Fruit fly (Drosophila melanogaster) whole organism, embryonic: Measurements from ENCODE around the gene Aasdh.

Experiments used
- ATbp ChIP-seq: fragments of 200-800 bp; sonication (Bioruptor generic); optimal IDR thresholded peaks from 2 replicates; lab custom pipeline; 2017; ENCODE audit warnings: missing biosample characterization, mild to moderate bottlenecking, missing genetic modification characterization, missing genetic modification reagents
- Ada2b ChIP-seq: fragments of 200-800 bp; sonication (Bioruptor generic); IDR thresholded peaks from 2 replicates; pipeline ENCODE4 v1.3.6; 2022; ENCODE audit warnings: missing biosample characterization, missing genetic modification characterization
- Bgb ChIP-seq: fragments of 200-800 bp; sonication (Bioruptor generic); IDR thresholded peaks from 2 replicates; pipeline ENCODE4 v1.3.6; 2022; ENCODE audit warnings: missing biosample characterization, missing genetic modification characterization; ENCODE audit not compliant: partially characterized antibody
- CG10267 ChIP-seq: fragments of 200-800 bp; sonication (Bioruptor generic); optimal IDR thresholded peaks from 2 replicates; lab custom pipeline; 2018; ENCODE audit warnings: missing biosample characterization, mild to moderate bottlenecking, missing genetic modification characterization, moderate library complexity
- CG10462 ChIP-seq: fragments of 200-800 bp; sonication (Bioruptor generic); optimal IDR thresholded peaks from 2 replicates; lab custom pipeline; 2016; ENCODE audit warnings: missing biosample characterization, missing genetic modification characterization
- CG11247 ChIP-seq: fragments of 200-800 bp; sonication (Bioruptor generic); IDR thresholded peaks from 2 replicates; pipeline ENCODE4 v1.3.6; 2022; ENCODE audit warnings: missing biosample characterization, missing genetic modification characterization
- CG15696 ChIP-seq: fragments of 200-800 bp; sonication (Bioruptor generic); optimal IDR thresholded peaks from 2 replicates; lab custom pipeline; 2019; ENCODE audit warnings: missing biosample characterization, mild to moderate bottlenecking, missing genetic modification characterization, moderate library complexity
- CG4424 ChIP-seq: fragments of 200-800 bp; sonication (Bioruptor generic); optimal IDR thresholded peaks from 3 replicates; lab custom pipeline; 2016; ENCODE audit warnings: missing biosample characterization, missing genetic modification characterization
- CG6272 ChIP-seq: fragments of 200-800 bp; sonication (Bioruptor generic); IDR thresholded peaks from 2 replicates; pipeline ENCODE4 v1.3.6; 2022; ENCODE audit warnings: missing biosample characterization, missing genetic modification characterization
- CG7839 ChIP-seq: fragments of 200-800 bp; sonication (Bioruptor generic); optimal IDR thresholded peaks from 3 replicates; lab custom pipeline; 2018; ENCODE audit warnings: missing biosample characterization, mild to moderate bottlenecking, missing genetic modification characterization, moderate library complexity
- CG8359 ChIP-seq: fragments of 200-800 bp; sonication (Bioruptor generic); optimal IDR thresholded peaks from 2 replicates; lab custom pipeline; 2017; ENCODE audit warnings: missing biosample characterization, mild to moderate bottlenecking, missing genetic modification characterization, borderline replicate concordance
- Deaf1 ChIP-seq: fragments of 200-800 bp; optimal IDR thresholded peaks from 3 replicates; lab custom pipeline; 2019; ENCODE audit warnings: missing biosample characterization, mild to moderate bottlenecking, missing genetic modification characterization, moderate library complexity
- Dp ChIP-seq: fragments of 200-800 bp; sonication (Bioruptor generic); optimal IDR thresholded peaks from 2 replicates; lab custom pipeline; 2018; ENCODE audit warnings: missing biosample characterization, mild to moderate bottlenecking, missing genetic modification characterization, moderate library complexity
- Drgx ChIP-seq: fragments of 200-800 bp; sonication (Bioruptor generic); IDR thresholded peaks from 2 replicates; pipeline ENCODE4 v1.3.6; 2022; ENCODE audit warnings: missing biosample characterization, missing genetic modification characterization
- HLH3B ChIP-seq: fragments of 200-800 bp; sonication (Bioruptor generic); IDR thresholded peaks from 2 replicates; pipeline ENCODE4 v1.3.6; 2022; ENCODE audit warnings: missing biosample characterization, missing genetic modification characterization
- Lim3 ChIP-seq: fragments of 200-800 bp; sonication (Bioruptor generic); IDR thresholded peaks from 2 replicates; pipeline ENCODE4 v1.3.6; 2022; ENCODE audit warnings: missing biosample characterization, missing genetic modification characterization
- MESR4 ChIP-seq: fragments of 200-800 bp; sonication (Bioruptor generic); optimal IDR thresholded peaks from 2 replicates; lab custom pipeline; 2018; ENCODE audit warnings: missing biosample characterization, mild to moderate bottlenecking, missing genetic modification characterization, moderate library complexity
- NC2β ChIP-seq: fragments of 200-800 bp; sonication (Bioruptor generic); optimal IDR thresholded peaks from 2 replicates; lab custom pipeline; 2016; ENCODE audit warnings: missing biosample characterization, missing genetic modification characterization
- NK7.1 ChIP-seq: fragments of 200-800 bp; sonication (Bioruptor generic); optimal IDR thresholded peaks from 3 replicates; lab custom pipeline; 2016; ENCODE audit warnings: missing biosample characterization, missing genetic modification characterization
- Neu2 ChIP-seq: fragments of 200-800 bp; sonication (Bioruptor generic); optimal IDR thresholded peaks from 3 replicates; lab custom pipeline; 2016; ENCODE audit warnings: missing biosample characterization, missing genetic modification characterization, borderline replicate concordance
- Nf-YA ChIP-seq: fragments of 200-800 bp; sonication (Bioruptor generic); IDR thresholded peaks from 2 replicates; pipeline ENCODE4 v1.3.6; 2022; ENCODE audit warnings: missing biosample characterization, missing genetic modification characterization
- aop ChIP-seq: fragments of 200-800 bp; sonication (Bioruptor generic); IDR thresholded peaks from 2 replicates; pipeline ENCODE4 v1.3.6; 2022; ENCODE audit warnings: missing biosample characterization, missing genetic modification characterization
- bab2 ChIP-seq: fragments of 200-800 bp; sonication (Bioruptor generic); optimal IDR thresholded peaks from 2 replicates; lab custom pipeline; 2016; ENCODE audit warnings: missing biosample characterization, missing genetic modification characterization
- bigmax ChIP-seq: fragments of 200-800 bp; sonication (Bioruptor generic); optimal IDR thresholded peaks from 2 replicates; lab custom pipeline; 2018; ENCODE audit warnings: missing biosample characterization, mild to moderate bottlenecking, missing genetic modification characterization
- bsh ChIP-seq, 2 experiments: fragments of 200-800 bp; sonication (Bioruptor generic); optimal IDR thresholded peaks; 2 replicates each; lab custom pipeline; 2017 to 2018; ENCODE audit warnings: mild to moderate bottlenecking in 2 of 2, missing biosample characterization in 2 of 2, missing genetic modification characterization in 2 of 2, moderate library complexity in 1 of 2
- caup ChIP-seq: fragments of 200-800 bp; sonication (Bioruptor generic); optimal IDR thresholded peaks from 3 replicates; lab custom pipeline; 2017; ENCODE audit warnings: missing biosample characterization, mild to moderate bottlenecking, missing genetic modification characterization, moderate library complexity; ENCODE audit not compliant: severe bottlenecking
- chm ChIP-seq: fragments of 200-800 bp; sonication (Bioruptor generic); IDR thresholded peaks from 2 replicates; pipeline ENCODE4 v1.3.6; 2022; ENCODE audit warnings: missing biosample characterization, missing genetic modification characterization
- crp ChIP-seq, 2 experiments: fragments of 200-800 bp; sonication (Bioruptor generic); optimal IDR thresholded peaks; 2 replicates in 1 of 2; 3 replicates in 1 of 2; lab custom pipeline; 2017; ENCODE audit warnings: missing biosample characterization in 2 of 2, missing genetic modification characterization in 2 of 2, mild to moderate bottlenecking in 1 of 2, moderate library complexity in 1 of 2
- dati ChIP-seq: fragments of 200-800 bp; sonication (Bioruptor generic); IDR thresholded peaks from 2 replicates; pipeline ENCODE4 v1.3.6; 2022; ENCODE audit warnings: missing biosample characterization, missing genetic modification characterization
- dpn ChIP-seq, 2 experiments: fragments of 200-800 bp; sonication (Bioruptor generic); optimal IDR thresholded peaks; 3 replicates each; lab custom pipeline; 2016; ENCODE audit warnings: missing biosample characterization in 2 of 2, missing genetic modification characterization in 2 of 2
- dysf ChIP-seq: fragments of 200-800 bp; sonication (Bioruptor generic); IDR thresholded peaks from 3 replicates; pipeline ENCODE4 v1.3.6; 2022; ENCODE audit warnings: missing biosample characterization, missing genetic modification characterization
- emc ChIP-seq: fragments of 200-800 bp; sonication (Bioruptor generic); optimal IDR thresholded peaks from 2 replicates; lab custom pipeline; 2016; ENCODE audit warnings: missing biosample characterization, missing genetic modification characterization
- grn ChIP-seq: fragments of 200-800 bp; sonication (Bioruptor generic); optimal IDR thresholded peaks from 3 replicates; lab custom pipeline; 2017; ENCODE audit warnings: missing biosample characterization, missing genetic modification characterization
- h ChIP-seq: fragments of >200 bp; optimal IDR thresholded peaks from 2 replicates; lab custom pipeline; 2017
- ham ChIP-seq: fragments of 200-800 bp; sonication (Bioruptor generic); IDR thresholded peaks from 2 replicates; pipeline ENCODE4 v1.3.6; 2022; ENCODE audit warnings: missing biosample characterization, missing genetic modification characterization
- her ChIP-seq: fragments of 200-800 bp; sonication (Bioruptor generic); optimal IDR thresholded peaks from 2 replicates; lab custom pipeline; 2016; ENCODE audit warnings: missing biosample characterization, missing genetic modification characterization
- hth ChIP-seq: fragments of >200 bp; optimal IDR thresholded peaks from 2 replicates; lab custom pipeline; 2017; ENCODE audit warnings: inconsistent platforms
- jing ChIP-seq: fragments of 200-800 bp; sonication (Bioruptor generic); optimal IDR thresholded peaks from 2 replicates; lab custom pipeline; 2018; ENCODE audit warnings: missing biosample characterization, mild to moderate bottlenecking, missing genetic modification characterization
- lab ChIP-seq: fragments of 200-800 bp; sonication (Bioruptor generic); optimal IDR thresholded peaks from 3 replicates; lab custom pipeline; 2017; ENCODE audit warnings: missing biosample characterization, missing genetic modification characterization, mild to moderate bottlenecking, moderate library complexity, missing genetic modification reagents
- mam ChIP-seq: fragments of 200-800 bp; sonication (Bioruptor generic); optimal IDR thresholded peaks from 3 replicates; lab custom pipeline; 2016; ENCODE audit warnings: missing biosample characterization, missing genetic modification characterization
- oc ChIP-seq: fragments of 200-800 bp; sonication (Bioruptor generic); optimal IDR thresholded peaks from 2 replicates; lab custom pipeline; 2018; ENCODE audit warnings: missing biosample characterization, mild to moderate bottlenecking, missing genetic modification characterization, moderate library complexity
- peb ChIP-seq: fragments of 200-800 bp; sonication (Bioruptor generic); IDR thresholded peaks from 2 replicates; pipeline ENCODE4 v1.3.6; 2022; ENCODE audit warnings: missing biosample characterization, missing genetic modification characterization
- prd ChIP-seq, 3 experiments: fragments of >200 bp in 2 of 3; fragments of 200-800 bp in 1 of 3; sonication (Bioruptor generic) in 1 of 3; optimal IDR thresholded peaks in 2 of 3; IDR thresholded peaks in 1 of 3; 2 replicates in 2 of 3; 3 replicates in 1 of 3; pipeline versions ENCODE4 v1.3.6 to Lab custom; 2017 to 2022; ENCODE audit warnings: missing biosample characterization in 1 of 3, missing genetic modification characterization in 1 of 3
- rib ChIP-seq: fragments of 200-800 bp; sonication (Bioruptor generic); IDR thresholded peaks from 2 replicates; pipeline ENCODE4 v1.3.6; 2022; ENCODE audit warnings: missing biosample characterization, missing genetic modification characterization
- sima ChIP-seq: fragments of 200-800 bp; sonication (Bioruptor generic); optimal IDR thresholded peaks from 2 replicates; lab custom pipeline; 2016; ENCODE audit warnings: missing biosample characterization, missing genetic modification characterization
- slp2 ChIP-seq: fragments of 200-800 bp; sonication (Bioruptor generic); optimal IDR thresholded peaks from 2 replicates; lab custom pipeline; 2016; ENCODE audit warnings: missing biosample characterization, missing genetic modification characterization
- so ChIP-seq: fragments of 200-800 bp; sonication (Bioruptor generic); IDR thresholded peaks from 3 replicates; pipeline ENCODE4 v1.3.6; 2022; ENCODE audit warnings: missing biosample characterization, missing genetic modification characterization
- sob ChIP-seq: fragments of 200-800 bp; sonication (Bioruptor generic); IDR thresholded peaks from 2 replicates; pipeline ENCODE4 v1.3.6; 2022; ENCODE audit warnings: missing biosample characterization, missing genetic modification characterization
- stc ChIP-seq: fragments of 200-800 bp; sonication (Bioruptor generic); IDR thresholded peaks from 2 replicates; pipeline ENCODE4 v1.3.6; 2022; ENCODE audit warnings: missing biosample characterization, missing genetic modification characterization
- tna ChIP-seq: fragments of 200-800 bp; sonication (Bioruptor generic); IDR thresholded peaks from 2 replicates; pipeline ENCODE4 v1.3.6; 2022; ENCODE audit warnings: missing biosample characterization, missing genetic modification characterization; ENCODE audit not compliant: partially characterized antibody
- unc-4 ChIP-seq: fragments of 200-800 bp; sonication (Bioruptor generic); IDR thresholded peaks from 2 replicates; pipeline ENCODE4 v1.3.6; 2022; ENCODE audit warnings: missing biosample characterization, missing genetic modification characterization; ENCODE audit not compliant: partially characterized antibody

Aasdh gene

DNA sequence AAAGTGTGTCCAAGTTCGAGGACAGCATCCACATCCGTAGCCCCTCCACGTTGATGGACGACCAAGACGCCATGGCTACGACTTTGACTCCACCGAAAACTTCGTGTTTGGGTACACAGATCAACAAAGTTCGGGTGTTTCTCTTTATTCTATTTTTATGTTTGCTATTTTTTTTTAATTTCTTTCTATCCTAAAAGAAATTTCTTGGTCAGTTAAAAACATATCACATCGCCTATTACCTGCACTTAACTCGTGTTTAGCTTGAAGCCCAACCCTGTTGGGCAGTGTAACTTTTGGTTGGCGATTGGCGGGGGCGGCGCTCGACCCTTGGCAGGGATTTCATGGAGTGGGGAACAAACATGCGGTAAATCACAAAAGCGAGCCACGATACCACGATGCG lies 24.1 kb upstream of the Aasdh start (continued):
- TF ChIP-seq mam (GFP tag; lab: Kevin White, UChicago): no peak
- TF ChIP-seq Drgx: peak; percentile 50; the same call in 1 of the 2 replicates
- no peak for TF ChIP-seq NC2β
- no peak for TF ChIP-seq Neu2 (GFP tag; lab: Kevin White, UChicago)
- TF ChIP-seq ham: no peak
- TF ChIP-seq Ada2b (GFP tag; lab: Robert Waterston, UW): no peak
- TF ChIP-seq bigmax (GFP tag; lab: Kevin White, UChicago): no peak
- TF ChIP-seq CG4424 (GFP tag; lab: Kevin White, UChicago): peak; percentile 55
- peak; percentile 26 for TF ChIP-seq ATbp (GFP tag; lab: Kevin White, UChicago)
- TF ChIP-seq crp (GFP tag; optimal IDR thresholded peaks at IDR 0.05; lab: Kevin White, UChicago): no peak
- TF ChIP-seq CG15696 (tag; lab: Kevin White, UChicago): no peak
- no peak for TF ChIP-seq hth
- peak; percentile 54; the same call in 1 of the 2 replicates for TF ChIP-seq chm (GFP tag; lab: Robert Waterston, UW)
- TF ChIP-seq CG10267 (tag; lab: Kevin White, UChicago): peak; percentile 47
- no peak for TF ChIP-seq dati (GFP tag; lab: Robert Waterston, UW)
- no peak for TF ChIP-seq caup (GFP tag; lab: Kevin White, UChicago)
- TF ChIP-seq Nf-YA (GFP tag; lab: Robert Waterston, UW): no peak
- peak; percentile 76 for TF ChIP-seq lab
- peak; percentile 73 for TF ChIP-seq dysf
- no peak for TF ChIP-seq Bgb (GFP tag; lab: Robert Waterston, UW)
- TF ChIP-seq aop (GFP tag; lab: Robert Waterston, UW): no peak
- peak; percentile 36; the same call in 1 of the 2 replicates for TF ChIP-seq HLH3B (GFP tag; lab: Robert Waterston, UW)
- peak; percentile 34 for TF ChIP-seq CG11247 (GFP tag; lab: Robert Waterston, UW)
- no peak for TF ChIP-seq rib (GFP tag; lab: Robert Waterston, UW)
- peak; percentile 40 for TF ChIP-seq CG8359 (GFP tag; lab: Kevin White, UChicago)
- TF ChIP-seq so (GFP tag; lab: Robert Waterston, UW): 0 out of 3 replicates have a peak, but pooled peaks have one; percentile 40
- TF ChIP-seq tna: no peak
- no peak for TF ChIP-seq unc-4 (GFP tag; lab: Robert Waterston, UW)
- peak; percentile 10 for TF ChIP-seq oc (tag; lab: Kevin White, UChicago)
- TF ChIP-seq peb (GFP tag; lab: Robert Waterston, UW): peak; percentile 38; the same call in 1 of the 2 replicates
- peak; percentile 65 for TF ChIP-seq CG7839
- TF ChIP-seq jing (GFP tag; lab: Kevin White, UChicago): peak; percentile 18
- peak; percentile 56 for TF ChIP-seq bab2 (GFP tag; lab: Kevin White, UChicago)
- no peak for TF ChIP-seq Lim3 (GFP tag; lab: Robert Waterston, UW)
- TF ChIP-seq NK7.1 (GFP tag; lab: Kevin White, UChicago): no peak
- no peak for TF ChIP-seq sima (GFP tag; lab: Kevin White, UChicago)
- TF ChIP-seq her (GFP tag; lab: Kevin White, UChicago): no peak
- TF ChIP-seq CG6272 (GFP tag; lab: Robert Waterston, UW): peak; percentile 57
- no peak for TF ChIP-seq slp2
- peak in 1 of 2 experiments; percentile 38 for TF ChIP-seq dpn (GFP tag; optimal IDR thresholded peaks at IDR 0.05; lab: Kevin White, UChicago)
- peak; percentile 72 for TF ChIP-seq stc
- TF ChIP-seq Dp (GFP tag; lab: Kevin White, UChicago): no peak
- TF ChIP-seq h: no peak
- no peak for TF ChIP-seq MESR4
- TF ChIP-seq sob (GFP tag; lab: Robert Waterston, UW): peak; percentile 53; the same call in 1 of the 2 replicates
- no peak for TF ChIP-seq grn (GFP tag; lab: Kevin White, UChicago)
- TF ChIP-seq bsh (GFP tag; optimal IDR thresholded peaks at IDR 0.05; lab: Kevin White, UChicago): peak; percentile 65 to 83
- TF ChIP-seq emc (GFP tag; lab: Kevin White, UChicago): no peak
- TF ChIP-seq Deaf1 (tag; lab: Kevin White, UChicago): no peak
- TF ChIP-seq prd (optimal IDR thresholded peaks at IDR 0.05; lab: Kevin White, UChicago): no peak
- peak; percentile 77 for TF ChIP-seq prd (GFP tag; IDR thresholded peaks at IDR 0.05; lab: Robert Waterston, UW)
- no peak for TF ChIP-seq CG10462 (GFP tag; lab: Kevin White, UChicago)
